Worm (Caenorhabditis elegans) whole organism, L4/young adult: ENCODE measurements around the gene D2021.4.

Experiments
- W03F9.2 ChIP-seq: fragments of 150-350 bp; optimal IDR thresholded peaks from 2 replicates; lab custom pipeline; 2014; ENCODE audit warnings: missing biosample characterization, missing genetic modification characterization
- dao-5 ChIP-seq: sonication (generic microtip); optimal IDR thresholded peaks from 2 replicates; lab custom pipeline; 2016; ENCODE audit warnings: missing genotype, missing genetic modification characterization, moderate library complexity, missing compliant biosample characterization
- him-1 ChIP-seq: sonication (generic microtip); optimal IDR thresholded peaks from 2 replicates; lab custom pipeline; 2016; ENCODE audit warnings: missing genotype, missing genetic modification reagents, missing genetic modification characterization, missing compliant biosample characterization

DNA sequence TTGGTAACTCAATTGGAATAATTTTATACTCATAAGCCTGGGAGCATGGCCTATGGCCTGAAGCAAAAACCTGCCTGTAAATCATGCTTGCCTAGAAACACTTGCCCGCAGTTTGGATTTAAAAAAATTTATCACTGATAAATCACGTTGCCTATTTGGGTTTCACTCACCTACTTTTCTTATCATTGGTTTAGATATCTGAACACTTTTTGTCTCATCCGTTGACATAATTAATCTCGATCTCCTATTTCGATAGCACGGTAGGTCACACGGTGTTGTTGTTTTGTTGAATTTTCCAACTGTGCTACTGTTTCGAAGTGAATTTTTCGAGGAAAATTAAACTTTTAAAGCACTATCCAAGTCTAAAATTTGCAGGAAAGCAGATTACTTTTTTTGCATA lies 41.8 kb downstream of the D2021.4 start:
- TF ChIP-seq W03F9.2 (tag; lab: Kevin White, UChicago) (no peak), him-1 (no peak), dao-5 (no peak)
